Worm (Caenorhabditis elegans): ENCODE results near the gene Y116A8C.25.

Y116A8C.25 gene

ce11 chrIV:17045691-17046090 is 32.9 kb downstream of the Y116A8C.25 start, which contains the start of gene clec-195:
clec-195 (minus strand) TSS chrIV:17045791.
- TF ChIP-seq skn-1 (tag; optimal IDR thresholded peaks at IDR 0.05) (no peak), nhr-129 (tag; optimal IDR thresholded peaks at IDR 0.05) (no peak), unc-55 (GFP tag; optimal IDR thresholded peaks at IDR 0.05) (no peak), ztf-4 (tag; optimal IDR thresholded peaks at IDR 0.05) (no peak), ZK546.5 (tag; optimal IDR thresholded peaks at IDR 0.05) (no peak), gmeb-1 (tag; optimal IDR thresholded peaks at IDR 0.05) (no peak), ceh-16 (tag; optimal IDR thresholded peaks at IDR 0.05) (no peak), mdl-1 (tag; optimal IDR thresholded peaks at IDR 0.05) (no peak), ztf-11 (tag; optimal IDR thresholded peaks at IDR 0.05) (no peak), nhr-11 (tag; optimal IDR thresholded peaks at IDR 0.05) (no peak), zag-1 (tag; optimal IDR thresholded peaks at IDR 0.05) (no peak), F13H6.1 (tag; optimal IDR thresholded peaks at IDR 0.05) (no peak)

ce11 chrIV:17040618-17041017 is 37.9 kb downstream of the Y116A8C.25 start, which contains the start of gene Y116A8C.20:
Y116A8C.20 (plus strand) TSS chrIV:17040918.
- TF ChIP-seq mbf-1 (tag; optimal IDR thresholded peaks at IDR 0.05), result no peak
- no peak for TF ChIP-seq ceh-82 (tag; optimal IDR thresholded peaks at IDR 0.05)
- no peak for TF ChIP-seq nhr-237 (tag; optimal IDR thresholded peaks at IDR 0.05)
- TF ChIP-seq lsy-2 (tag; optimal IDR thresholded peaks at IDR 0.05), result no peak
- TF ChIP-seq Y55F3AM.14 (GFP tag; optimal IDR thresholded peaks at IDR 0.05), result no peak
- TF ChIP-seq elt-3 (tag; optimal IDR thresholded peaks at IDR 0.05), result no peak
- TF ChIP-seq nhr-6 (tag; optimal IDR thresholded peaks at IDR 0.05), result no peak
- no peak for TF ChIP-seq gmeb-1 (tag; optimal IDR thresholded peaks at IDR 0.05)
- TF ChIP-seq unc-62 (GFP tag; optimal IDR thresholded peaks at IDR 0.05), result no peak
- TF ChIP-seq dmd-4 (tag; optimal IDR thresholded peaks at IDR 0.05), result no peak
- TF ChIP-seq nhr-10 (tag; optimal IDR thresholded peaks at IDR 0.05), result no peak
- TF ChIP-seq nhr-12 (tag; optimal IDR thresholded peaks at IDR 0.05), result no peak
- no peak for TF ChIP-seq ZK546.5 (tag; optimal IDR thresholded peaks at IDR 0.05)
- no peak for TF ChIP-seq nhr-11 (tag; optimal IDR thresholded peaks at IDR 0.05)
- TF ChIP-seq mab-5 (tag; optimal IDR thresholded peaks at IDR 0.05), result no peak
- TF ChIP-seq nhr-77 (tag; optimal IDR thresholded peaks at IDR 0.05), result no peak
- TF ChIP-seq nhr-23 (tag; optimal IDR thresholded peaks at IDR 0.05), result no peak
- TF ChIP-seq C34F6.9 (tag; optimal IDR thresholded peaks at IDR 0.05), result no peak
- TF ChIP-seq egl-27 (tag; optimal IDR thresholded peaks at IDR 0.05), result no peak

DNA sequence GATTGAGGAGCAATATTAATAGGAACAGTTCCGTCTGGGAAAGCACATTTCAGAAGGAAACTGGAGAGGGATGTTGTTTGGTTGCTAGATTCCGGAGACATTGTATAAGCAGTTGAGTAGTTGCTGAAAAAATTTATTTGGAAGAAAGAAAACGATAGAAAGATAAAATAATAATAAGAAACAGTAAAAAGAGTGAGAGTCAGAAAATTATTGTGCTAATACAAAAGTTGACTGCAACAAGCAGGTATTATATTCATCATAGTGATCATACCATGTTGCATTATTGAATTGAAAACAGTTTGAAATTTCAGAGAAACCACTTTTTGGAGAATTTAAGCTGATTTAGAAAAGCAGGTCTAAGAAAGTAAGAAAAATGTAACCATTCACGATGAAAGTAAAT is 39.0 kb downstream of the Y116A8C.25 start, which contains the start of gene Y116A8C.19:
Y116A8C.19 (minus strand) TSS at position 101 of the 400 bp plus-strand sequence.
- TF ChIP-seq sma-3 (GFP tag; optimal IDR thresholded peaks at IDR 0.05), result no peak

DNA sequence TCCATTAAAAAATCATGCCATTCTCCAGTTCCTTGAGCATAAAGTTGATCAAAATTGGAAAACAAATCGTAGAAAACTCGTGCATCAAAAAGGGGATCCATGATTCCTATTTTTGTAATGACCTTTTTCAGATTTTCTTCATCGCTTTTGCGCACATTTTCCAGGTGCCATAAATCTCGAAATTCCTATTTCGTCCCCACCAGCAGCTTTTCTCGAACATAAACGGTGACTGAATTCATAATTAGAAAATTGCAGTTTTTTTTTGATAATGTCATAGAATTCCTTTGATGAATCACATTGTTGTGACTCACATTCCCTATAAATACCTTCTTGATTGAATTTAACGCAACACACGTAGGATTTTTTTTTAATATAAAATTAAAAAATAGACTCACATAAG is 48.1 kb downstream of the Y116A8C.25 start, which contains the start of gene nhr-229:
nhr-229 (minus strand) TSS at position 101 of the 400 bp plus-strand sequence.
- no peak for TF ChIP-seq sma-3 (GFP tag; optimal IDR thresholded peaks at IDR 0.05)
- no peak for TF ChIP-seq mdl-1 (tag; optimal IDR thresholded peaks at IDR 0.05)
- TF ChIP-seq alr-1 (tag; optimal IDR thresholded peaks at IDR 0.05), result no peak

ce11 chrIV:17026568-17026967 is 52.0 kb downstream of the Y116A8C.25 start:
- no peak for TF ChIP-seq sma-9 (GFP tag; optimal IDR thresholded peaks at IDR 0.05)
- TF ChIP-seq sma-9 (tag; optimal IDR thresholded peaks at IDR 0.05), result no peak
- no peak for TF ChIP-seq lsy-2 (tag; optimal IDR thresholded peaks at IDR 0.05)
- TF ChIP-seq nhr-129 (tag; optimal IDR thresholded peaks at IDR 0.05), result no peak
- no peak for TF ChIP-seq lin-39 (tag; optimal IDR thresholded peaks at IDR 0.05)
- TF ChIP-seq nhr-23 (tag; optimal IDR thresholded peaks at IDR 0.05), result no peak
- TF ChIP-seq sma-3 (GFP tag; optimal IDR thresholded peaks at IDR 0.05), result no peak
- no peak for TF ChIP-seq R02D3.7 (tag; optimal IDR thresholded peaks at IDR 0.05)
- TF ChIP-seq egl-27 (tag; optimal IDR thresholded peaks at IDR 0.05), result no peak
- TF ChIP-seq gmeb-1 (tag; optimal IDR thresholded peaks at IDR 0.05), result no peak
- TF ChIP-seq ama-1 (optimal IDR thresholded peaks at IDR 0.05), result no peak
- no peak for TF ChIP-seq nhr-25 (tag; optimal IDR thresholded peaks at IDR 0.05)
- no peak for TF ChIP-seq lin-11 (tag; optimal IDR thresholded peaks at IDR 0.05)
- TF ChIP-seq skn-1 (tag; optimal IDR thresholded peaks at IDR 0.05), result no peak
- TF ChIP-seq nhr-21 (tag; optimal IDR thresholded peaks at IDR 0.05), result no peak
- TF ChIP-seq Y55F3AM.14 (GFP tag; optimal IDR thresholded peaks at IDR 0.05), result no peak
- no peak for TF ChIP-seq lin-13 (GFP tag; optimal IDR thresholded peaks at IDR 0.05)
- TF ChIP-seq unc-39 (tag; optimal IDR thresholded peaks at IDR 0.05), result no peak
- no peak for TF ChIP-seq nhr-11 (tag; optimal IDR thresholded peaks at IDR 0.05)
- TF ChIP-seq unc-55 (GFP tag; optimal IDR thresholded peaks at IDR 0.05), result no peak
- TF ChIP-seq ztf-11 (tag; optimal IDR thresholded peaks at IDR 0.05), result no peak

Measured in whole organism, L2 larva.